Fruit fly (Drosophila melanogaster) whole organism: ENCODE measurements around the gene CG11052.

ENCODE experiments used
- psq ChIP-seq: fragments of >200 bp; optimal IDR thresholded peaks from 2 replicates; lab custom pipeline; 2017
- usp ChIP-seq: fragments of >200 bp; optimal IDR thresholded peaks from 2 replicates; lab custom pipeline; 2017; ENCODE audit warnings: missing biosample characterization, missing genetic modification characterization, mixed read lengths

- TF ChIP-seq psq (lab: Kevin White, UChicago): no peak
- TF ChIP-seq usp: no peak
Measured at dm6 chr3R:8013121-8014009, 4.3 kb upstream of the CG11052 start, which contains the start of the genes CG10435 and Pbp95.
